Fruit fly (Drosophila melanogaster) whole organism, embryonic: Measurements from ENCODE around the gene CG17329.
A peak's percentile ranks its signal among the peaks of the same experiment; 100 is the strongest.

Experiments used
- CG10274 ChIP-seq: fragments of 200-800 bp; sonication (Bioruptor generic); optimal IDR thresholded peaks from 3 replicates; lab custom pipeline; 2017; ENCODE audit warnings: missing biosample characterization, mild to moderate bottlenecking, missing genetic modification characterization
- CG12071 ChIP-seq: fragments of 200-800 bp; sonication (Bioruptor generic); optimal IDR thresholded peaks from 3 replicates; lab custom pipeline; 2018; ENCODE audit warnings: missing biosample characterization, mild to moderate bottlenecking, missing genetic modification characterization
- CG12659 ChIP-seq: fragments of 200-800 bp; sonication (Bioruptor generic); optimal IDR thresholded peaks from 3 replicates; lab custom pipeline; 2017; ENCODE audit warnings: mild to moderate bottlenecking, missing biosample characterization, missing genetic modification reagents, missing genetic modification characterization
- CG12942 ChIP-seq: fragments of 200-800 bp; sonication (Bioruptor generic); optimal IDR thresholded peaks from 3 replicates; lab custom pipeline; 2016; ENCODE audit warnings: missing biosample characterization, missing genetic modification characterization
- CG13287 ChIP-seq: fragments of 200-800 bp; sonication (Bioruptor generic); IDR thresholded peaks from 2 replicates; pipeline ENCODE4 v1.3.6; 2022; ENCODE audit warnings: missing biosample characterization, missing genetic modification characterization; ENCODE audit not compliant: partially characterized antibody
- CG13296 ChIP-seq: fragments of 200-800 bp; sonication (Bioruptor generic); optimal IDR thresholded peaks from 3 replicates; lab custom pipeline; 2018; ENCODE audit warnings: missing biosample characterization, mild to moderate bottlenecking, missing genetic modification characterization
- CG14965 ChIP-seq: fragments of 200-800 bp; sonication (Bioruptor generic); optimal IDR thresholded peaks from 2 replicates; lab custom pipeline; 2016; ENCODE audit warnings: missing biosample characterization, missing genetic modification characterization, borderline replicate concordance
- CG1529 ChIP-seq: fragments of 200-800 bp; sonication (Bioruptor generic); optimal IDR thresholded peaks from 3 replicates; lab custom pipeline; 2018; ENCODE audit warnings: missing biosample characterization, missing genetic modification characterization
- CG17359 ChIP-seq: fragments of 200-800 bp; sonication (Bioruptor generic); optimal IDR thresholded peaks from 3 replicates; lab custom pipeline; 2018; ENCODE audit warnings: missing biosample characterization, mild to moderate bottlenecking, missing genetic modification characterization, moderate library complexity
- CG17361 ChIP-seq: fragments of 200-800 bp; sonication (Bioruptor generic); IDR thresholded peaks from 3 replicates; pipeline ENCODE4 v1.3.6; 2022; ENCODE audit warnings: missing biosample characterization, missing genetic modification characterization
- CG17612 ChIP-seq: fragments of 200-800 bp; sonication (Bioruptor generic); IDR thresholded peaks from 2 replicates; pipeline ENCODE4 v1.3.6; 2022; ENCODE audit warnings: missing biosample characterization, missing genetic modification characterization
- CG1832 ChIP-seq: fragments of 200-800 bp; sonication (Bioruptor generic); optimal IDR thresholded peaks from 2 replicates; lab custom pipeline; 2017; ENCODE audit warnings: missing biosample characterization, mild to moderate bottlenecking, missing genetic modification characterization, inconsistent platforms
- CG18476 ChIP-seq: fragments of 200-800 bp; sonication (Bioruptor generic); optimal IDR thresholded peaks from 2 replicates; lab custom pipeline; 2016; ENCODE audit warnings: missing biosample characterization, mild to moderate bottlenecking, missing genetic modification characterization
- CG2120 ChIP-seq: fragments of 200-800 bp; sonication (Bioruptor generic); optimal IDR thresholded peaks from 3 replicates; lab custom pipeline; 2016; ENCODE audit warnings: missing biosample characterization, missing genetic modification characterization
- CG2678 ChIP-seq: fragments of 200-800 bp; sonication (Bioruptor generic); optimal IDR thresholded peaks from 3 replicates; lab custom pipeline; 2019; ENCODE audit warnings: missing biosample characterization, mild to moderate bottlenecking, missing genetic modification characterization, moderate library complexity
- CG30403 ChIP-seq: fragments of 200-800 bp; sonication (Bioruptor generic); optimal IDR thresholded peaks from 3 replicates; lab custom pipeline; 2016; ENCODE audit warnings: missing biosample characterization, missing genetic modification characterization
- CG31441 ChIP-seq: fragments of 200-800 bp; sonication (Bioruptor generic); IDR thresholded peaks from 2 replicates; pipeline ENCODE4 v1.3.6; 2022; ENCODE audit warnings: missing biosample characterization, missing genetic modification characterization
- CG32767 ChIP-seq: fragments of 200-800 bp; sonication (Bioruptor generic); IDR thresholded peaks from 2 replicates; pipeline ENCODE4 v1.3.6; 2022; ENCODE audit warnings: missing biosample characterization, missing genetic modification characterization
- CG33557 ChIP-seq: fragments of 200-800 bp; sonication (Bioruptor generic); optimal IDR thresholded peaks from 2 replicates; lab custom pipeline; 2019; ENCODE audit warnings: missing biosample characterization, mild to moderate bottlenecking, missing genetic modification characterization, moderate library complexity
- CG43689 ChIP-seq: fragments of 200-800 bp; sonication (Bioruptor generic); IDR thresholded peaks from 2 replicates; pipeline ENCODE4 v1.3.6; 2022; ENCODE audit warnings: missing biosample characterization, missing genetic modification characterization
- CG4854 ChIP-seq: fragments of 200-800 bp; sonication (Bioruptor generic); optimal IDR thresholded peaks from 2 replicates; lab custom pipeline; 2016; ENCODE audit warnings: missing biosample characterization, missing genetic modification characterization, inconsistent platforms
- CG9609 ChIP-seq: fragments of 200-800 bp; sonication (Bioruptor generic); optimal IDR thresholded peaks from 3 replicates; lab custom pipeline; 2016; ENCODE audit warnings: missing biosample characterization, missing genetic modification characterization
- D ChIP-seq, 2 experiments: fragments of 200-800 bp in 1 of 2; fragments of >200 bp in 1 of 2; sonication (Bioruptor generic) in 1 of 2; optimal IDR thresholded peaks; 2 replicates in 1 of 2; 3 replicates in 1 of 2; lab custom pipeline; 2017; ENCODE audit warnings: mild to moderate bottlenecking in 1 of 2, missing biosample characterization in 1 of 2, missing genetic modification characterization in 1 of 2, missing genetic modification reagents in 1 of 2
- Dbx ChIP-seq: fragments of 200-800 bp; sonication (Bioruptor generic); IDR thresholded peaks from 3 replicates; pipeline ENCODE4 v1.3.6; 2022; ENCODE audit warnings: missing biosample characterization, missing genetic modification characterization
- Ets65A ChIP-seq: fragments of 200-800 bp; sonication (Bioruptor generic); peaks from one replicate; lab custom pipeline; 2016; ENCODE audit warnings: missing biosample characterization, missing genetic modification characterization
- HLHmδ ChIP-seq: fragments of 200-800 bp; sonication (Bioruptor generic); optimal IDR thresholded peaks from 2 replicates; lab custom pipeline; 2018; ENCODE audit warnings: missing biosample characterization, mild to moderate bottlenecking, missing genetic modification characterization, moderate library complexity
- HmgZ ChIP-seq: fragments of 200-800 bp; sonication (Bioruptor generic); optimal IDR thresholded peaks from 2 replicates; lab custom pipeline; 2018; ENCODE audit warnings: missing biosample characterization, mild to moderate bottlenecking, missing genetic modification characterization
- Hr78 ChIP-seq, 2 experiments: fragments of 200-800 bp in 1 of 2; fragments of >200 bp in 1 of 2; sonication (Bioruptor generic) in 1 of 2; optimal IDR thresholded peaks; 2 replicates each; lab custom pipeline; 2017 to 2019; ENCODE audit warnings: missing biosample characterization in 2 of 2, missing genetic modification characterization in 2 of 2, mild to moderate bottlenecking in 1 of 2, moderate library complexity in 1 of 2
- Trl ChIP-seq, 3 experiments: fragments of >200 bp in 2 of 3; fragments of 200-800 bp in 1 of 3; sonication (Bioruptor generic) in 1 of 3; optimal IDR thresholded peaks; 2 replicates in 1 of 3; 3 replicates in 2 of 3; lab custom pipeline; 2016 to 2017; ENCODE audit warnings: missing biosample characterization in 1 of 3, missing genetic modification characterization in 1 of 3
- az2 ChIP-seq: fragments of 200-800 bp; sonication (Bioruptor generic); optimal IDR thresholded peaks from 3 replicates; lab custom pipeline; 2016; ENCODE audit warnings: missing biosample characterization, missing genetic modification characterization
- bbx ChIP-seq: fragments of 200-800 bp; sonication (Bioruptor generic); IDR thresholded peaks from 2 replicates; pipeline ENCODE4 v1.3.6; 2022; ENCODE audit warnings: missing biosample characterization, missing genetic modification characterization; ENCODE audit not compliant: partially characterized antibody
- cg ChIP-seq: fragments of 200-800 bp; sonication (Bioruptor generic); optimal IDR thresholded peaks from 3 replicates; lab custom pipeline; 2019; ENCODE audit warnings: missing biosample characterization, mild to moderate bottlenecking, missing genetic modification characterization, moderate library complexity
- chm ChIP-seq: fragments of 200-800 bp; sonication (Bioruptor generic); IDR thresholded peaks from 2 replicates; pipeline ENCODE4 v1.3.6; 2022; ENCODE audit warnings: missing biosample characterization, missing genetic modification characterization
- dm ChIP-seq: fragments of 200-800 bp; sonication (Bioruptor generic); optimal IDR thresholded peaks from 3 replicates; lab custom pipeline; 2016; ENCODE audit warnings: missing biosample characterization, missing genetic modification characterization
- esg ChIP-seq: fragments of 200-800 bp; sonication (Bioruptor generic); conservative IDR thresholded peaks from 2 replicates; pipeline ENCODE4 v1.3.6; 2022; ENCODE audit warnings: missing biosample characterization, missing genetic modification characterization
- fd96Cb ChIP-seq: fragments of 200-800 bp; sonication (Bioruptor generic); optimal IDR thresholded peaks from 2 replicates; lab custom pipeline; 2018; ENCODE audit warnings: missing biosample characterization, mild to moderate bottlenecking, missing genetic modification characterization, moderate library complexity
- gem ChIP-seq: fragments of 200-800 bp; sonication (Bioruptor generic); optimal IDR thresholded peaks from 2 replicates; lab custom pipeline; 2019; ENCODE audit warnings: missing biosample characterization, mild to moderate bottlenecking, missing genetic modification characterization, moderate library complexity
- gsb ChIP-seq: fragments of 200-800 bp; sonication (Bioruptor generic); IDR thresholded peaks from 2 replicates; pipeline ENCODE4 v1.3.6; 2022; ENCODE audit warnings: missing biosample characterization, missing genetic modification characterization
- ind ChIP-seq: fragments of 200-800 bp; sonication (Bioruptor generic); optimal IDR thresholded peaks from 3 replicates; lab custom pipeline; 2016; ENCODE audit warnings: missing biosample characterization, missing genetic modification characterization
- lmd ChIP-seq: fragments of 200-800 bp; sonication (Bioruptor generic); IDR thresholded peaks from 2 replicates; pipeline ENCODE4 v1.3.6; 2022; ENCODE audit warnings: missing biosample characterization, missing genetic modification characterization
- mld ChIP-seq: fragments of 200-800 bp; sonication (Bioruptor generic); IDR thresholded peaks from 3 replicates; pipeline ENCODE4 v1.3.6; 2022; ENCODE audit warnings: missing biosample characterization, missing genetic modification characterization; ENCODE audit not compliant: partially characterized antibody
- nerfin-1 ChIP-seq: fragments of 200-800 bp; sonication (Bioruptor generic); optimal IDR thresholded peaks from 3 replicates; lab custom pipeline; 2019; ENCODE audit warnings: missing biosample characterization, mild to moderate bottlenecking, missing genetic modification characterization, moderate library complexity
- psq ChIP-seq: fragments of 200-800 bp; sonication (Bioruptor generic); optimal IDR thresholded peaks from 2 replicates; lab custom pipeline; 2017; ENCODE audit warnings: missing biosample characterization, missing genetic modification characterization
- pzg ChIP-seq: fragments of 200-800 bp; sonication (Bioruptor generic); optimal IDR thresholded peaks from 3 replicates; lab custom pipeline; 2018; ENCODE audit warnings: missing biosample characterization, mild to moderate bottlenecking, missing genetic modification characterization, moderate library complexity
- sisA ChIP-seq: fragments of 200-800 bp; sonication (Bioruptor generic); IDR thresholded peaks from 2 replicates; pipeline ENCODE4 v1.3.6; 2022; ENCODE audit warnings: missing biosample characterization, missing genetic modification characterization
- tll ChIP-seq, 2 experiments: fragments of 200-800 bp in 1 of 2; fragments of >200 bp in 1 of 2; sonication (Bioruptor generic) in 1 of 2; optimal IDR thresholded peaks; 2 replicates each; lab custom pipeline; 2017 to 2019; ENCODE audit warnings: missing biosample characterization in 2 of 2, missing genetic modification characterization in 2 of 2, mild to moderate bottlenecking in 1 of 2, moderate library complexity in 1 of 2

The CG17329 gene

dm6 chr2L:16257227-16258071, 33.6 kb upstream of the CG17329 start, which contains the start of the genes PRL-1 and EndoGI (continued):
- TF ChIP-seq CG4854 (no peak), CG1832 (GFP tag; lab: Kevin White, UChicago) (no peak), CG12942 (GFP tag; lab: Kevin White, UChicago) (peak; percentile 51), CG1529 (GFP tag; lab: Kevin White, UChicago) (peak; percentile 4), CG12659 (GFP tag; lab: Kevin White, UChicago) (peak; percentile 90), tll (GFP tag; optimal IDR thresholded peaks at IDR 0.05; lab: Kevin White, UChicago) (no peak), CG17359 (peak; percentile 68), CG9609 (peak; percentile 8), CG33557 (GFP tag; lab: Kevin White, UChicago) (peak; percentile 49), chm (GFP tag; lab: Robert Waterston, UW) (peak; percentile 83; the same call in 1 of the 2 replicates), pzg (GFP tag; lab: Kevin White, UChicago) (peak; percentile 86), psq (peak; percentile 36), HmgZ (peak; percentile 36), gsb (GFP tag; lab: Robert Waterston, UW) (no peak; the same call in 1 of the 2 replicates), gem (tag; lab: Kevin White, UChicago) (peak; percentile 91), CG18476 (GFP tag; lab: Kevin White, UChicago) (peak; percentile 45), Dbx (peak; percentile 71; the same call in 1 of the 3 replicates), CG2120 (GFP tag; lab: Kevin White, UChicago) (peak; percentile 71), CG10274 (GFP tag; lab: Kevin White, UChicago) (no peak), mld (GFP tag; lab: Robert Waterston, UW) (peak; percentile 99), az2 (GFP tag; lab: Kevin White, UChicago) (peak; percentile 59), cg (GFP tag; lab: Kevin White, UChicago) (peak; percentile 96), CG12071 (no peak), Trl (optimal IDR thresholded peaks at IDR 0.05; lab: Kevin White, UChicago) (no peak), Trl (GFP tag; optimal IDR thresholded peaks at IDR 0.05; lab: Kevin White, UChicago) (no peak), lmd (GFP tag; lab: Robert Waterston, UW) (no peak), CG2678 (tag; lab: Kevin White, UChicago) (peak; percentile 89), CG31441 (GFP tag; lab: Robert Waterston, UW) (peak; percentile 86), CG17361 (GFP tag; lab: Robert Waterston, UW) (peak; percentile 85), CG43689 (no peak), Hr78 (GFP tag; optimal IDR thresholded peaks at IDR 0.05; lab: Kevin White, UChicago) (peak in 1 of 2 experiments; percentile 26), CG17612 (GFP tag; lab: Robert Waterston, UW) (no peak), CG13287 (GFP tag; lab: Robert Waterston, UW) (peak; percentile 92), ind (GFP tag; lab: Kevin White, UChicago) (peak; percentile 53), D (optimal IDR thresholded peaks at IDR 0.05; lab: Kevin White, UChicago) (peak; percentile 15), D (GFP tag; optimal IDR thresholded peaks at IDR 0.05; lab: Kevin White, UChicago) (peak; percentile 13), HLHmδ (peak; percentile 44), bbx (GFP tag; lab: Robert Waterston, UW) (peak; percentile 100), CG30403 (GFP tag; lab: Kevin White, UChicago) (peak; percentile 71), sisA (GFP tag; lab: Robert Waterston, UW) (no peak), dm (GFP tag; lab: Kevin White, UChicago) (peak; percentile 52), CG32767 (GFP tag; lab: Robert Waterston, UW) (peak; percentile 69; the same call in 1 of the 2 replicates), nerfin-1 (peak; percentile 66), fd96Cb (tag; lab: Kevin White, UChicago) (peak; percentile 57), CG13296 (GFP tag; lab: Kevin White, UChicago) (peak; percentile 88), Ets65A (peak; percentile 66), esg (GFP tag; lab: Robert Waterston, UW) (peak; percentile 66), CG14965 (GFP tag; lab: Kevin White, UChicago) (no peak)
